Fruit fly (Drosophila melanogaster) whole organism, embryonic: ENCODE data around the gene CLS.

Experiments used
- CG12219 ChIP-seq: fragments of 200-800 bp; sonication (Bioruptor generic); optimal IDR thresholded peaks from 3 replicates; lab custom pipeline; 2018; ENCODE audit warnings: missing biosample characterization, mild to moderate bottlenecking, missing genetic modification characterization
- CG12299 ChIP-seq: fragments of 200-800 bp; sonication (Bioruptor generic); optimal IDR thresholded peaks from 2 replicates; lab custom pipeline; 2018; ENCODE audit warnings: missing biosample characterization, mild to moderate bottlenecking, missing genetic modification characterization
- CG12769 ChIP-seq: fragments of 200-800 bp; sonication (Bioruptor generic); optimal IDR thresholded peaks from 2 replicates; lab custom pipeline; 2019; ENCODE audit warnings: missing biosample characterization, mild to moderate bottlenecking, missing genetic modification characterization, moderate library complexity
- CG13287 ChIP-seq: fragments of 200-800 bp; sonication (Bioruptor generic); IDR thresholded peaks from 2 replicates; pipeline ENCODE4 v1.3.6; 2022; ENCODE audit warnings: missing biosample characterization, missing genetic modification characterization; ENCODE audit not compliant: partially characterized antibody
- CG14710 ChIP-seq: fragments of 200-800 bp; sonication (Bioruptor generic); optimal IDR thresholded peaks from 3 replicates; lab custom pipeline; 2019; ENCODE audit warnings: missing biosample characterization, mild to moderate bottlenecking, missing genetic modification characterization, moderate library complexity
- CG14860 ChIP-seq: fragments of 200-800 bp; sonication (Bioruptor generic); IDR thresholded peaks from 3 replicates; pipeline ENCODE4 v1.3.6; 2022; ENCODE audit warnings: missing biosample characterization, missing genetic modification characterization; ENCODE audit not compliant: partially characterized antibody
- CG14965 ChIP-seq: fragments of 200-800 bp; sonication (Bioruptor generic); optimal IDR thresholded peaks from 2 replicates; lab custom pipeline; 2016; ENCODE audit warnings: missing biosample characterization, missing genetic modification characterization, borderline replicate concordance
- CG2889 ChIP-seq: fragments of 200-800 bp; sonication (Bioruptor generic); IDR thresholded peaks from 3 replicates; pipeline ENCODE4 v1.3.6; 2022; ENCODE audit warnings: missing biosample characterization, missing genetic modification characterization
- CG30020 ChIP-seq: fragments of 200-800 bp; optimal IDR thresholded peaks from 2 replicates; lab custom pipeline; 2019; ENCODE audit warnings: missing biosample characterization, mild to moderate bottlenecking, missing genetic modification characterization, moderate library complexity
- CG4424 ChIP-seq: fragments of 200-800 bp; sonication (Bioruptor generic); optimal IDR thresholded peaks from 3 replicates; lab custom pipeline; 2016; ENCODE audit warnings: missing biosample characterization, missing genetic modification characterization
- CG5245 ChIP-seq: fragments of 200-800 bp; sonication (Bioruptor generic); optimal IDR thresholded peaks from 3 replicates; lab custom pipeline; 2016; ENCODE audit warnings: missing biosample characterization, missing genetic modification characterization
- CG7786 ChIP-seq: fragments of 200-800 bp; sonication (Bioruptor generic); optimal IDR thresholded peaks from 2 replicates; lab custom pipeline; 2016; ENCODE audit warnings: missing biosample characterization, missing genetic modification characterization
- CG8388 ChIP-seq: fragments of 200-800 bp; sonication (Bioruptor generic); optimal IDR thresholded peaks from 2 replicates; lab custom pipeline; 2019; ENCODE audit warnings: missing biosample characterization, mild to moderate bottlenecking, missing genetic modification characterization, moderate library complexity
- CG8944 ChIP-seq: fragments of 200-800 bp; sonication (Bioruptor generic); optimal IDR thresholded peaks from 3 replicates; lab custom pipeline; 2016; ENCODE audit warnings: missing biosample characterization, missing genetic modification characterization
- CkIIα-i1 ChIP-seq: fragments of 200-800 bp; sonication (Bioruptor generic); IDR thresholded peaks from 2 replicates; pipeline ENCODE4 v1.3.6; 2022; ENCODE audit warnings: missing biosample characterization, missing genetic modification characterization
- HmgZ ChIP-seq: fragments of 200-800 bp; sonication (Bioruptor generic); optimal IDR thresholded peaks from 2 replicates; lab custom pipeline; 2018; ENCODE audit warnings: missing biosample characterization, mild to moderate bottlenecking, missing genetic modification characterization
- Hr78 ChIP-seq, 2 experiments: fragments of 200-800 bp in 1 of 2; fragments of >200 bp in 1 of 2; sonication (Bioruptor generic) in 1 of 2; optimal IDR thresholded peaks; 2 replicates each; lab custom pipeline; 2017 to 2019; ENCODE audit warnings: missing biosample characterization in 2 of 2, missing genetic modification characterization in 2 of 2, mild to moderate bottlenecking in 1 of 2, moderate library complexity in 1 of 2
- MESR4 ChIP-seq: fragments of 200-800 bp; sonication (Bioruptor generic); optimal IDR thresholded peaks from 2 replicates; lab custom pipeline; 2018; ENCODE audit warnings: missing biosample characterization, mild to moderate bottlenecking, missing genetic modification characterization, moderate library complexity
- Med ChIP-seq: fragments of 200-800 bp; sonication (Bioruptor generic); peaks from one replicate; lab custom pipeline; 2016; ENCODE audit warnings: missing biosample characterization, missing genetic modification characterization, mild to moderate bottlenecking, inconsistent platforms, moderate library complexity
- Myb ChIP-seq: fragments of 200-800 bp; sonication (Bioruptor generic); optimal IDR thresholded peaks from 2 replicates; lab custom pipeline; 2016; ENCODE audit warnings: missing biosample characterization, missing genetic modification characterization
- NC2α ChIP-seq: fragments of 200-800 bp; sonication (Bioruptor generic); optimal IDR thresholded peaks from 2 replicates; lab custom pipeline; 2016; ENCODE audit warnings: missing biosample characterization, missing genetic modification characterization
- Poxn ChIP-seq: fragments of 200-800 bp; sonication (Bioruptor generic); IDR thresholded peaks from 2 replicates; pipeline ENCODE4 v1.3.6; 2022; ENCODE audit warnings: missing biosample characterization, missing genetic modification characterization
- Six4 ChIP-seq: fragments of 200-800 bp; sonication (Bioruptor generic); optimal IDR thresholded peaks from 2 replicates; lab custom pipeline; 2016; ENCODE audit warnings: missing biosample characterization, missing genetic modification characterization
- Spps ChIP-seq: fragments of 200-800 bp; sonication (Bioruptor generic); optimal IDR thresholded peaks from 2 replicates; lab custom pipeline; 2018; ENCODE audit warnings: missing biosample characterization, mild to moderate bottlenecking, missing genetic modification characterization
- Sry-β ChIP-seq: fragments of 200-800 bp; sonication (Bioruptor generic); optimal IDR thresholded peaks from 2 replicates; lab custom pipeline; 2018; ENCODE audit warnings: missing biosample characterization, mild to moderate bottlenecking, missing genetic modification characterization, moderate library complexity
- TFAM ChIP-seq: fragments of 200-800 bp; sonication (Bioruptor generic); optimal IDR thresholded peaks from 2 replicates; lab custom pipeline; 2017; ENCODE audit warnings: missing biosample characterization, missing genetic modification characterization, inconsistent platforms
- Xrp1 ChIP-seq: fragments of 200-800 bp; sonication (Bioruptor generic); IDR thresholded peaks from 2 replicates; pipeline ENCODE4 v1.3.6; 2022; ENCODE audit warnings: missing biosample characterization, missing genetic modification characterization
- bab2 ChIP-seq: fragments of 200-800 bp; sonication (Bioruptor generic); optimal IDR thresholded peaks from 2 replicates; lab custom pipeline; 2016; ENCODE audit warnings: missing biosample characterization, missing genetic modification characterization
- cato ChIP-seq: fragments of 200-800 bp; sonication (Bioruptor generic); optimal IDR thresholded peaks from 2 replicates; lab custom pipeline; 2016; ENCODE audit warnings: missing biosample characterization, missing genetic modification characterization, borderline replicate concordance
- caup ChIP-seq: fragments of 200-800 bp; sonication (Bioruptor generic); optimal IDR thresholded peaks from 3 replicates; lab custom pipeline; 2017; ENCODE audit warnings: missing biosample characterization, mild to moderate bottlenecking, missing genetic modification characterization, moderate library complexity; ENCODE audit not compliant: severe bottlenecking
- chinmo ChIP-seq: fragments of 200-800 bp; sonication (Bioruptor generic); IDR thresholded peaks from 4 replicates; pipeline ENCODE4 v1.3.6; 2022; ENCODE audit warnings: missing biosample characterization, missing genetic modification characterization; ENCODE audit not compliant: partially characterized antibody
- ci ChIP-seq: fragments of 200-800 bp; sonication (Bioruptor generic); IDR thresholded peaks from 3 replicates; pipeline ENCODE4 v1.3.6; 2022; ENCODE audit warnings: missing biosample characterization, missing genetic modification characterization
- dati ChIP-seq: fragments of 200-800 bp; sonication (Bioruptor generic); IDR thresholded peaks from 2 replicates; pipeline ENCODE4 v1.3.6; 2022; ENCODE audit warnings: missing biosample characterization, missing genetic modification characterization
- fru ChIP-seq: fragments of >200 bp; optimal IDR thresholded peaks from 2 replicates; lab custom pipeline; 2017
- grn ChIP-seq: fragments of 200-800 bp; sonication (Bioruptor generic); optimal IDR thresholded peaks from 3 replicates; lab custom pipeline; 2017; ENCODE audit warnings: missing biosample characterization, missing genetic modification characterization
- kah ChIP-seq: fragments of 200-800 bp; sonication (Bioruptor generic); optimal IDR thresholded peaks from 2 replicates; lab custom pipeline; 2018; ENCODE audit warnings: missing biosample characterization, mild to moderate bottlenecking, missing genetic modification characterization
- lmd ChIP-seq: fragments of 200-800 bp; sonication (Bioruptor generic); IDR thresholded peaks from 2 replicates; pipeline ENCODE4 v1.3.6; 2022; ENCODE audit warnings: missing biosample characterization, missing genetic modification characterization
- maf-S ChIP-seq: fragments of 200-800 bp; sonication (Bioruptor generic); optimal IDR thresholded peaks from 2 replicates; lab custom pipeline; 2016; ENCODE audit warnings: missing biosample characterization, missing genetic modification characterization
- nerfin-1 ChIP-seq: fragments of 200-800 bp; sonication (Bioruptor generic); optimal IDR thresholded peaks from 3 replicates; lab custom pipeline; 2019; ENCODE audit warnings: missing biosample characterization, mild to moderate bottlenecking, missing genetic modification characterization, moderate library complexity
- p53 ChIP-seq: fragments of 200-800 bp; sonication (Bioruptor generic); optimal IDR thresholded peaks from 2 replicates; lab custom pipeline; 2016; ENCODE audit warnings: missing biosample characterization, missing genetic modification characterization
- phol ChIP-seq: fragments of 200-800 bp; sonication (Bioruptor generic); optimal IDR thresholded peaks from 3 replicates; lab custom pipeline; 2018; ENCODE audit warnings: missing biosample characterization, mild to moderate bottlenecking, missing genetic modification characterization, moderate library complexity
- pum ChIP-seq: fragments of 200-800 bp; sonication (Bioruptor generic); optimal IDR thresholded peaks from 2 replicates; lab custom pipeline; 2016; ENCODE audit warnings: missing biosample characterization, missing genetic modification characterization
- repo ChIP-seq: fragments of 200-800 bp; sonication (Bioruptor generic); optimal IDR thresholded peaks from 2 replicates; lab custom pipeline; 2016; ENCODE audit warnings: missing biosample characterization, missing genetic modification characterization
- run ChIP-seq: fragments of 200-800 bp; sonication (Bioruptor generic); optimal IDR thresholded peaks from 3 replicates; lab custom pipeline; 2018; ENCODE audit warnings: missing biosample characterization, mild to moderate bottlenecking, missing genetic modification characterization
- sc ChIP-seq, 3 experiments: fragments of >200 bp in 2 of 3; fragments of 200-800 bp in 1 of 3; sonication (Bioruptor generic) in 1 of 3; optimal IDR thresholded peaks; 2 replicates in 2 of 3; 3 replicates in 1 of 3; lab custom pipeline; 2017; ENCODE audit warnings: mild to moderate bottlenecking in 1 of 3, missing biosample characterization in 1 of 3, missing genetic modification characterization in 1 of 3, missing genetic modification reagents in 1 of 3
- stwl ChIP-seq: fragments of 200-800 bp; sonication (Bioruptor generic); optimal IDR thresholded peaks from 3 replicates; lab custom pipeline; 2018; ENCODE audit warnings: missing biosample characterization, mild to moderate bottlenecking, missing genetic modification characterization, moderate library complexity
- toy ChIP-seq: fragments of 200-800 bp; sonication (Bioruptor generic); IDR thresholded peaks from 2 replicates; pipeline ENCODE4 v1.3.6; 2022; ENCODE audit warnings: missing biosample characterization, missing genetic modification characterization
- twi ChIP-seq: fragments of 200-800 bp; optimal IDR thresholded peaks from 2 replicates; lab custom pipeline; 2019; ENCODE audit warnings: missing biosample characterization, mild to moderate bottlenecking, missing genetic modification characterization, moderate library complexity
- zen2 ChIP-seq: fragments of 200-800 bp; sonication (Bioruptor generic); IDR thresholded peaks from 3 replicates; pipeline ENCODE4 v1.3.6; 2022; ENCODE audit warnings: missing biosample characterization, missing genetic modification characterization; ENCODE audit not compliant: partially characterized antibody
- zfh1 ChIP-seq: fragments of 200-800 bp; sonication (Bioruptor generic); IDR thresholded peaks from 3 replicates; pipeline ENCODE4 v1.3.6; 2022; ENCODE audit warnings: missing biosample characterization, missing genetic modification characterization

The CLS gene

DNA sequence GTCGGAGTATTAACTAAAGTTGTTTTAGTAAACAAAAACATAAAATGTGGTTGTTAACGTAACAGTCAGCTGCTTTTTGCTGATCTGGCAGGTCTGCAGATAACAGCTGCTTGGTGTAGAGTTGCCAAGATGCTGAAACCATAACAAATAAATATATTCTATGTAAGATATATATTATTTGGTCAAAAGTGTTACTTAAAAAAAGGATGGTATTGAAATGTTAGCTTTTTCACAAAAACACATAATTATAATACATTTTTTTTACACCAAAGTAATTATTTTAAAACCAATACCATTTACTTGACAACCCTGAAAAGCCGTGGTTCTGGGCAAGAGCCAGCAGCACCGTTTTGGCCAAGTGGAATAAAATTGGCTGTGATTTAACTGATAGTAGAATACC, 6.6 kb downstream of the CLS start, which contains the start of the genes CG4743 and Idh3g (continued):
- TF ChIP-seq CG5245 = peak; percentile 95
- TF ChIP-seq CG14710 (tag; lab: Kevin White, UChicago) = peak; percentile 98
- peak; percentile 81 for TF ChIP-seq bab2 (GFP tag; lab: Kevin White, UChicago)
- peak; percentile 64 for TF ChIP-seq repo (GFP tag; lab: Kevin White, UChicago)
- TF ChIP-seq TFAM (GFP tag; lab: Kevin White, UChicago) = peak; percentile 87
- peak; percentile 96 for TF ChIP-seq cato
- peak; percentile 79 for TF ChIP-seq maf-S (GFP tag; lab: Kevin White, UChicago)
- peak; percentile 96 for TF ChIP-seq nerfin-1 (tag; lab: Kevin White, UChicago)
- TF ChIP-seq Sry-β (GFP tag; lab: Kevin White, UChicago) = peak; percentile 71
- peak; percentile 98 for TF ChIP-seq ci (GFP tag; lab: Robert Waterston, UW)
- TF ChIP-seq dati = peak; percentile 75
- peak; percentile 71 for TF ChIP-seq grn (GFP tag; lab: Kevin White, UChicago)
- TF ChIP-seq CG13287 = peak; percentile 58
- peak; percentile 89 for TF ChIP-seq CG2889 (GFP tag; lab: Robert Waterston, UW)
- TF ChIP-seq Poxn = peak; percentile 71
- TF ChIP-seq sc (optimal IDR thresholded peaks at IDR 0.05; lab: Kevin White, UChicago) = no peak
- peak; percentile 96 for TF ChIP-seq sc (GFP tag; optimal IDR thresholded peaks at IDR 0.05; lab: Kevin White, UChicago)
- TF ChIP-seq CG8388 (GFP tag; lab: Kevin White, UChicago) = peak; percentile 98
- peak; percentile 90 for TF ChIP-seq CG12769 (tag; lab: Kevin White, UChicago)
- peak; percentile 72 for TF ChIP-seq toy (GFP tag; lab: Robert Waterston, UW)
- peak; percentile 96 for TF ChIP-seq caup (GFP tag; lab: Kevin White, UChicago)
- peak; percentile 91 for TF ChIP-seq stwl (tag; lab: Kevin White, UChicago)
- TF ChIP-seq zen2 (GFP tag; lab: Robert Waterston, UW) = no peak
- TF ChIP-seq kah = peak; percentile 90
- TF ChIP-seq twi = peak; percentile 97
- peak; percentile 94 for TF ChIP-seq CG12219 (GFP tag; lab: Kevin White, UChicago)
- TF ChIP-seq pum (GFP tag; lab: Kevin White, UChicago) = peak; percentile 68
- peak; percentile 18 for TF ChIP-seq CG8944 (GFP tag; lab: Kevin White, UChicago)
- TF ChIP-seq NC2α (GFP tag; lab: Kevin White, UChicago) = peak; percentile 57
- peak in 1 of 2 experiments; percentile 86 for TF ChIP-seq Hr78 (GFP tag; optimal IDR thresholded peaks at IDR 0.05; lab: Kevin White, UChicago)
- peak; percentile 97 for TF ChIP-seq CG4424 (GFP tag; lab: Kevin White, UChicago)
- peak; percentile 95 for TF ChIP-seq lmd (GFP tag; lab: Robert Waterston, UW)
- peak; percentile 95 for TF ChIP-seq Six4 (GFP tag; lab: Kevin White, UChicago)
- no peak for TF ChIP-seq p53
- no peak for TF ChIP-seq CG14860 (GFP tag; lab: Robert Waterston, UW)
- TF ChIP-seq CG30020 (tag; lab: Kevin White, UChicago) = peak; percentile 89
- TF ChIP-seq CkIIα-i1 (GFP tag; lab: Robert Waterston, UW) = no peak
- TF ChIP-seq HmgZ (tag; lab: Kevin White, UChicago) = peak; percentile 98
- peak; percentile 97 for TF ChIP-seq phol (tag; lab: Kevin White, UChicago)
- TF ChIP-seq Med (GFP tag; lab: Kevin White, UChicago) = peak; percentile 96
- TF ChIP-seq run = peak; percentile 95
- peak; percentile 26 for TF ChIP-seq Myb
- peak; percentile 98 for TF ChIP-seq Xrp1
- TF ChIP-seq zfh1 = peak; percentile 96
- TF ChIP-seq chinmo (GFP tag; lab: Robert Waterston, UW) = no peak
- peak; percentile 62 for TF ChIP-seq CG7786
- peak; percentile 71 for TF ChIP-seq MESR4
- TF ChIP-seq CG12299 (tag; lab: Kevin White, UChicago) = peak; percentile 97
- TF ChIP-seq Spps (tag; lab: Kevin White, UChicago) = peak; percentile 97
- TF ChIP-seq CG14965 (GFP tag; lab: Kevin White, UChicago) = no peak
- TF ChIP-seq fru (lab: Kevin White, UChicago) = no peak
